Worm (Caenorhabditis elegans) whole organism, young adult: Measurements from ENCODE around the gene F01F1.3.

Source experiments
- B0261.1 ChIP-seq: sonication (generic microtip); optimal IDR thresholded peaks from 2 replicates; lab custom pipeline; 2016; ENCODE audit warnings: mild to moderate bottlenecking, missing genetic modification characterization, moderate library complexity, missing compliant biosample characterization
- D2030.7 ChIP-seq: fragments of 200-800 bp; sonication (Bioruptor generic); IDR thresholded peaks from 2 replicates; pipeline ENCODE4 v1.3.6; 2022; ENCODE audit warnings: missing genetic modification reagents, missing genetic modification characterization, missing compliant biosample characterization
- F23B12.7 ChIP-seq: sonication (generic microtip); optimal IDR thresholded peaks from 2 replicates; lab custom pipeline; 2017; ENCODE audit warnings: missing genetic modification characterization, mild to moderate bottlenecking, missing compliant biosample characterization, antibody characterized with exemption, moderate library complexity; ENCODE audit not compliant: insufficient read depth
- F39B2.1 ChIP-seq: fragments of 200-800 bp; sonication (Bioruptor generic); IDR thresholded peaks from 2 replicates; pipeline ENCODE4 v1.3.6; 2022; ENCODE audit warnings: missing genetic modification reagents, missing genetic modification characterization, missing compliant biosample characterization
- F52B5.7 ChIP-seq: sonication (generic microtip); optimal IDR thresholded peaks from 2 replicates; lab custom pipeline; 2016; ENCODE audit warnings: mild to moderate bottlenecking, missing genetic modification characterization, missing compliant biosample characterization
- F55B11.4 ChIP-seq: sonication (generic microtip); optimal IDR thresholded peaks from 2 replicates; lab custom pipeline; 2016; ENCODE audit warnings: missing compliant biosample characterization, missing genetic modification characterization, borderline replicate concordance; ENCODE audit not compliant: insufficient read depth
- T07F8.4 ChIP-seq: sonication (generic microtip); optimal IDR thresholded peaks from 2 replicates; lab custom pipeline; 2016; ENCODE audit warnings: mild to moderate bottlenecking, missing genetic modification characterization, moderate library complexity, missing compliant biosample characterization
- T26A5.8 ChIP-seq: sonication (generic microtip); optimal IDR thresholded peaks from 2 replicates; lab custom pipeline; 2016; ENCODE audit warnings: missing genetic modification characterization, missing compliant biosample characterization
- Y53F4B.3 ChIP-seq: fragments of 200-800 bp; sonication (Bioruptor generic); IDR thresholded peaks from 2 replicates; pipeline ENCODE4 v1.3.6; 2022; ENCODE audit warnings: missing genetic modification reagents, missing genetic modification characterization, missing compliant biosample characterization
- Y95B8A.8 ChIP-seq: fragments of 200-800 bp; sonication (Bioruptor generic); IDR thresholded peaks from 2 replicates; pipeline ENCODE4 v1.3.6; 2022; ENCODE audit warnings: missing genetic modification reagents, missing genetic modification characterization, missing compliant biosample characterization
- ccch-3 ChIP-seq: fragments of 200-800 bp; sonication (Bioruptor generic); optimal IDR thresholded peaks from 2 replicates; lab custom pipeline; 2018; ENCODE audit warnings: mild to moderate bottlenecking, missing genetic modification characterization, missing compliant biosample characterization
- cebp-1 ChIP-seq, 2 experiments: fragments of 200-800 bp in 1 of 2; sonication (Bioruptor generic) in 1 of 2; sonication (generic microtip) in 1 of 2; IDR thresholded peaks in 1 of 2; optimal IDR thresholded peaks in 1 of 2; 2 replicates each; pipeline versions ENCODE4 v1.3.6 to Lab custom; 2017 to 2022; ENCODE audit warnings: missing compliant biosample characterization in 2 of 2, missing genetic modification characterization in 2 of 2, mild to moderate bottlenecking in 1 of 2, missing genetic modification reagents in 1 of 2, moderate library complexity in 1 of 2
- ceh-91 ChIP-seq: fragments of 200-800 bp; sonication (Bioruptor generic); IDR thresholded peaks from 2 replicates; pipeline ENCODE4 v1.3.6; 2022; ENCODE audit warnings: missing genetic modification reagents, missing genetic modification characterization, missing compliant biosample characterization
- dox-1 ChIP-seq: fragments of 200-800 bp; sonication (Bioruptor generic); IDR thresholded peaks from 2 replicates; pipeline ENCODE4 v1.3.6; 2022; ENCODE audit warnings: missing genetic modification reagents, missing genetic modification characterization, missing compliant biosample characterization
- dpl-1 ChIP-seq: fragments of 150-350 bp; optimal IDR thresholded peaks from 2 replicates; lab custom pipeline; 2014; ENCODE audit warnings: missing biosample characterization, missing genetic modification reagents, missing genetic modification characterization
- egl-18 ChIP-seq: fragments of 200-800 bp; sonication (Bioruptor generic); IDR thresholded peaks from 2 replicates; pipeline ENCODE4 v1.3.6; 2022; ENCODE audit warnings: missing genetic modification reagents, missing genetic modification characterization, missing compliant biosample characterization
- egrh-3 ChIP-seq: fragments of 200-800 bp; sonication (Bioruptor generic); IDR thresholded peaks from 2 replicates; pipeline ENCODE4 v1.3.6; 2022; ENCODE audit warnings: missing genetic modification reagents, missing genetic modification characterization, missing compliant biosample characterization
- hmg-1.2 ChIP-seq: fragments of 200-800 bp; sonication (Bioruptor generic); IDR thresholded peaks from 2 replicates; pipeline ENCODE4 v1.3.6; 2022; ENCODE audit warnings: missing genetic modification reagents, missing genetic modification characterization, missing compliant biosample characterization
- lag-1 ChIP-seq: fragments of 200-800 bp; sonication (Bioruptor generic); IDR thresholded peaks from 2 replicates; pipeline ENCODE4 v1.3.6; 2022; ENCODE audit warnings: missing genetic modification reagents, missing genetic modification characterization, missing compliant biosample characterization
- lin-54 ChIP-seq: fragments of 200-800 bp; sonication (Bioruptor generic); optimal IDR thresholded peaks from 2 replicates; lab custom pipeline; 2018; ENCODE audit warnings: mild to moderate bottlenecking, missing genetic modification characterization, missing compliant biosample characterization
- lsy-27 ChIP-seq: sonication (generic microtip); optimal IDR thresholded peaks from 2 replicates; lab custom pipeline; 2017; ENCODE audit warnings: missing genetic modification characterization, mild to moderate bottlenecking, missing compliant biosample characterization, antibody characterized with exemption, missing genotype, borderline replicate concordance; ENCODE audit not compliant: insufficient read depth
- mes-4 ChIP-seq: sonication (generic microtip); optimal IDR thresholded peaks from 2 replicates; lab custom pipeline; 2016; ENCODE audit warnings: missing genotype, missing genetic modification characterization, missing compliant biosample characterization
- mxl-1 ChIP-seq: sonication (generic microtip); optimal IDR thresholded peaks from 2 replicates; lab custom pipeline; 2016; ENCODE audit warnings: missing genetic modification characterization, missing compliant biosample characterization
- nhr-80 ChIP-seq: sonication (generic microtip); optimal IDR thresholded peaks from 2 replicates; lab custom pipeline; 2016; ENCODE audit warnings: missing genetic modification characterization, missing compliant biosample characterization
- nhr-90 ChIP-seq: sonication (generic microtip); optimal IDR thresholded peaks from 2 replicates; lab custom pipeline; 2016; ENCODE audit warnings: missing genotype, mild to moderate bottlenecking, missing genetic modification characterization, missing compliant biosample characterization
- rcor-1 ChIP-seq: fragments of 200-800 bp; sonication (Bioruptor generic); IDR thresholded peaks from 2 replicates; pipeline ENCODE4 v1.3.6; 2022; ENCODE audit warnings: missing genetic modification reagents, missing genetic modification characterization, missing compliant biosample characterization
- repo-1 ChIP-seq: sonication (generic microtip); optimal IDR thresholded peaks from 2 replicates; lab custom pipeline; 2017; ENCODE audit warnings: mild to moderate bottlenecking, missing genetic modification characterization, missing compliant biosample characterization
- sdz-38 ChIP-seq: sonication (generic microtip); optimal IDR thresholded peaks from 2 replicates; lab custom pipeline; 2016; ENCODE audit warnings: missing genotype, missing genetic modification characterization, missing compliant biosample characterization
- snpc-4 ChIP-seq, 5 experiments: fragments of 150-350 bp in 1 of 5; sonication (generic microtip) in 4 of 5; optimal IDR thresholded peaks; 2 replicates each; lab custom pipeline; 2014 to 2018; ENCODE audit warnings: missing genetic modification characterization in 5 of 5, missing biosample characterization in 3 of 5, antibody characterized with exemption in 2 of 5, mild to moderate bottlenecking in 2 of 5, missing compliant biosample characterization in 2 of 5, missing genotype in 2 of 5, moderate library complexity in 2 of 5, missing genetic modification reagents in 1 of 5
- sptf-2 ChIP-seq: fragments of 200-800 bp; sonication (Bioruptor generic); optimal IDR thresholded peaks from 2 replicates; lab custom pipeline; 2018; ENCODE audit warnings: mild to moderate bottlenecking, missing genetic modification characterization, missing compliant biosample characterization
- zim-3 ChIP-seq: sonication (generic microtip); optimal IDR thresholded peaks from 2 replicates; lab custom pipeline; 2017; ENCODE audit warnings: mild to moderate bottlenecking, missing genetic modification characterization, moderate library complexity, missing compliant biosample characterization
- ztf-18 ChIP-seq: sonication (generic microtip); optimal IDR thresholded peaks from 2 replicates; lab custom pipeline; 2016; ENCODE audit warnings: missing genotype, mild to moderate bottlenecking, missing genetic modification characterization, missing compliant biosample characterization
- ztf-28 ChIP-seq: fragments of 200-800 bp; sonication (Bioruptor generic); IDR thresholded peaks from 2 replicates; pipeline ENCODE4 v1.3.6; 2022; ENCODE audit warnings: missing genetic modification reagents, missing genetic modification characterization, missing compliant biosample characterization
- ztf-6 ChIP-seq: fragments of 200-800 bp; sonication (Bioruptor generic); IDR thresholded peaks from 2 replicates; pipeline ENCODE4 v1.3.6; 2022; ENCODE audit warnings: missing genetic modification reagents, missing genetic modification characterization, missing compliant biosample characterization

Gene F01F1.3

ce11 chrIII:5863774-5864173, 8.0 kb upstream of the F01F1.3 start, which contains the start of gene dnpp-1 (continued):
- TF ChIP-seq ztf-6 (no peak), F39B2.1 (GFP tag; lab: Robert Waterston, UW) (no peak), lag-1 (GFP tag; lab: Robert Waterston, UW) (no peak), T26A5.8 (tag; lab: Kevin White, UChicago) (no peak), cebp-1 (GFP tag; IDR thresholded peaks at IDR 0.05; lab: Robert Waterston, UW) (no peak), cebp-1 (tag; optimal IDR thresholded peaks at IDR 0.05; lab: Kevin White, UChicago) (no peak), Y95B8A.8 (no peak), rcor-1 (GFP tag; lab: Robert Waterston, UW) (no peak), egl-18 (GFP tag; lab: Robert Waterston, UW) (no peak), mes-4 (no peak), lin-54 (GFP tag; lab: Kevin White, UChicago) (no peak), F52B5.7 (tag; lab: Kevin White, UChicago) (no peak), nhr-80 (tag; lab: Kevin White, UChicago) (peak; percentile 69), egrh-3 (GFP tag; lab: Robert Waterston, UW) (no peak), dpl-1 (no peak), hmg-1.2 (no peak), mxl-1 (tag; lab: Kevin White, UChicago) (no peak), D2030.7 (GFP tag; lab: Robert Waterston, UW) (no peak), snpc-4 (GFP tag; optimal IDR thresholded peaks at IDR 0.05; lab: Kevin White, UChicago) (no peak), snpc-4 (tag; optimal IDR thresholded peaks at IDR 0.05; lab: Kevin White, UChicago) (no peak), dox-1 (GFP tag; lab: Robert Waterston, UW) (0 out of 2 replicates have a peak, but pooled peaks have one; percentile 22), F55B11.4 (tag; lab: Kevin White, UChicago) (no peak), ceh-91 (GFP tag; lab: Robert Waterston, UW) (peak; percentile 57; the same call in 1 of the 2 replicates), repo-1 (tag; lab: Kevin White, UChicago) (no peak)

ce11 chrIII:5864270-5864669, 7.5 kb upstream of the F01F1.3 start, which contains the start of gene rabn-5:
Gene rabn-5 (plus strand): TSS chrIII:5864553.
- TF ChIP-seq Y53F4B.3 (GFP tag; lab: Robert Waterston, UW) (no peak), ceh-91 (GFP tag; lab: Robert Waterston, UW) (no peak), ztf-18 (tag; lab: Kevin White, UChicago) (no peak), sdz-38 (tag; lab: Kevin White, UChicago) (no peak), lsy-27 (no peak), T26A5.8 (tag; lab: Kevin White, UChicago) (no peak), cebp-1 (GFP tag; IDR thresholded peaks at IDR 0.05; lab: Robert Waterston, UW) (no peak), cebp-1 (tag; optimal IDR thresholded peaks at IDR 0.05; lab: Kevin White, UChicago) (peak; percentile 7), ztf-6 (no peak), zim-3 (no peak)

ce11 chrIII:5868401-5868800, 3.3 kb upstream of the F01F1.3 start, which contains the start of gene eng-1:
Gene eng-1 (minus strand): TSS chrIII:5868501.
- TF ChIP-seq zim-3 (no peak), sdz-38 (tag; lab: Kevin White, UChicago) (no peak), ccch-3 (no peak), sptf-2 (GFP tag; lab: Kevin White, UChicago) (no peak), T07F8.4 (tag; lab: Kevin White, UChicago) (no peak), B0261.1 (tag; lab: Kevin White, UChicago) (no peak), nhr-90 (tag; lab: Kevin White, UChicago) (no peak), mxl-1 (tag; lab: Kevin White, UChicago) (no peak), ztf-28 (GFP tag; lab: Robert Waterston, UW) (no peak), F23B12.7 (tag; lab: Kevin White, UChicago) (no peak)
